Fruit fly (Drosophila melanogaster): ENCODE data around the gene Amt.
A peak's percentile ranks its signal among the peaks of the same experiment; 100 is the strongest.

Amt gene

DNA sequence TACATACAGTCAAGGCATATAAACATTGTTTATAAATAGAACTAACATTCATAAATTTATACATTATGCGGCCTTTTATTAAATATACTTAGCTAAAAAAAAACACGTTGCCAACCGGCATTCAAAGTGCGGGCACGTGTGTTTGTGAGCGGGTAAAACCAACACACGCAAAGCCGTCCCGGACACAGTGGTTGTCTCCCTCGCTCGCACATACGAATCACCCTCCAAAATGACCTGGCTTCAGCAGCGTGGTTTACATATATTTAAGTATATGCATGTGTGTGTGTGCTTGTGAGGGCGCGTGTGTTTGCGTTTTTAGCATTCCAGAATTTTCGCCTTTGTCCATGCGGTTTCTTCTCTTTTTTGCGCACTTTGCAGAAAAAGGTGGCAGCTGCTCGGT is 5.5 kb downstream of the Amt start:
- TF ChIP-seq svp (GFP tag), result peak; percentile 91
- TF ChIP-seq fkh (GFP tag; optimal IDR thresholded peaks at IDR 0.05), result peak; percentile 57
- peak; percentile 2 for TF ChIP-seq pdm3 (GFP tag; optimal IDR thresholded peaks at IDR 0.05)
- TF ChIP-seq Sox102F (GFP tag; optimal IDR thresholded peaks at IDR 0.05), result peak; percentile 33
- peak; percentile 38 for TF ChIP-seq esn (GFP tag; optimal IDR thresholded peaks at IDR 0.05)
- no peak for TF ChIP-seq CG10631 (GFP tag; optimal IDR thresholded peaks at IDR 0.05)
- TF ChIP-seq salr (GFP tag; optimal IDR thresholded peaks at IDR 0.05), result no peak
- peak; percentile 13 for TF ChIP-seq Smox (GFP tag; optimal IDR thresholded peaks at IDR 0.05)
- no peak for TF ChIP-seq CG8119 (GFP tag; IDR thresholded peaks at IDR 0.05)
- peak; percentile 50 for TF ChIP-seq vri (GFP tag; optimal IDR thresholded peaks at IDR 0.05)
- TF ChIP-seq CG1621 (tag; optimal IDR thresholded peaks at IDR 0.05), result peak; percentile 21
- TF ChIP-seq ss (GFP tag; optimal IDR thresholded peaks at IDR 0.05), result peak; percentile 31 to 41
- TF ChIP-seq topi (GFP tag; optimal IDR thresholded peaks at IDR 0.05), result peak; percentile 5
- peak; percentile 84 for TF ChIP-seq Sox14 (GFP tag; optimal IDR thresholded peaks at IDR 0.05)
- no peak for TF ChIP-seq fd85E (GFP tag; optimal IDR thresholded peaks at IDR 0.05)
- peak; percentile 4 for TF ChIP-seq CG16779 (tag; optimal IDR thresholded peaks at IDR 0.05)
- TF ChIP-seq Met (GFP tag; optimal IDR thresholded peaks at IDR 0.05), result peak; percentile 41
- TF ChIP-seq achi (GFP tag; optimal IDR thresholded peaks at IDR 0.05), result no peak
- no peak for TF ChIP-seq OdsH (GFP tag; optimal IDR thresholded peaks at IDR 0.05)
- peak; percentile 27 for TF ChIP-seq Eip75B (GFP tag; optimal IDR thresholded peaks at IDR 0.05)
- TF ChIP-seq CG15336 (GFP tag; IDR thresholded peaks at IDR 0.05), result peak; percentile 21; the same call in 1 of the 2 replicates
- no peak for TF ChIP-seq CG11762 (GFP tag; optimal IDR thresholded peaks at IDR 0.05; ENCODE audit: insufficient read depth)
- peak; percentile 14 for TF ChIP-seq CG3919 (GFP tag; optimal IDR thresholded peaks at IDR 0.05)
- TF ChIP-seq Eip93F (GFP tag; optimal IDR thresholded peaks at IDR 0.05), result peak; percentile 1
- peak; percentile 60 for TF ChIP-seq CG6163 (GFP tag; IDR thresholded peaks at IDR 0.05)
- TF ChIP-seq CG6808 (GFP tag; optimal IDR thresholded peaks at IDR 0.05), result no peak
- peak; percentile 73 for TF ChIP-seq Eip78C (GFP tag)

DNA sequence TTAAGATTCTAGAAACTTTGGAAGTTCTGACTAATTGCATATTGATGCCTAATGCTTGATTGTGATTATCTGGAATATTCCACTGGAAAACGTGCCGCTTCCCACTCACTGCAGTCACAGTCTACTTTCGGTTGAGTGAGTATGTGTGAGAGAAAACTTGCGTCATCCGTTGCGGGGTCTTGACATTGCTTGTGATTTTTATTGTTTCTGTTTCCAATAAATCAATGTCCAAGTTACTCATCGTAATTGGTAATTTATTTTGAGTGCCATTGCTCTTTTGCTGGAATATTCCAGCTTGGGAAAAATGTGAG is 5.9 kb downstream of the Amt start:
- TF ChIP-seq fd59A (GFP tag; optimal IDR thresholded peaks at IDR 0.05) (no peak), lz (GFP tag; optimal IDR thresholded peaks at IDR 0.05) (no peak), vri (GFP tag; optimal IDR thresholded peaks at IDR 0.05) (peak; percentile 41)

DNA sequence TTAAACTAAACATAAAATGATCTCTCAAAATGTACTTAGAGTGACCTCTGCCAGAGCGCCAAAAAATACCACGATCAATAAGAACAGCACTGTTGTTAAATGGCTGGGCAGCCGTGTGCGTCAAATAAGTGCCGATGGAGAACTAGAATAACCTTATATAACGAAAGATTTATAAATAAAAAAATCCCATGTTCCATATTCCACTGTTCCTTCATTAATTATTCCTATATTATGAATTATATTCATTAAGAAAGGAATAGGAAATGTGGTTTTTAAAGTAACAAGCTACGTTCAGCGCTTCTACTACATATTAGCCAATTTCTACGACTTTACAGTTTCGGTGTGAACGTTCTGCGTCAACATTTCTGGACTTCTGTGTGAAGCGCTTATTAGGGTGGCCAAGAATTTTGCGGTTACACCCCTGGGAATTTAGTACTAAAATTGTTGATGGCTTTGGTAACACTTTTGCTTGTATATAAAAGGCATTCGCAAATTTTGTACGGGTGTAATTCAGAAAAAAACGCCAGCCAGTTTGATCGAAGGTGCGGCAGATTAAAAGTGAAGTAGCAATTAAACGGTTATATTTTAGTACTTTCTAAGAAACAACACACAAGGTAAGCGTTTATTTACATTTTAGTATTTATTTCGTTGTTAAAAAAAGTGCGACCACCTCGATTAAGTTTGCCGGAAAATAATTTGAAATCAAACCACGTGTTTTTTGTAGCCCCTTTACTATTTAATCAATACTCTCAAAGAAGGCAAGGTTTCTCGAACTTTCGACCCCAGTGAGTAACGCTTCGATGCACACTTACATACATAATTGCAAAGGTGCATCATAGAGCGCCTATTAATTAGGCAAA is 6.5 kb downstream of the Amt start, which contains the start of the genes tefu and Hsc70-4:
TSS of gene tefu (minus strand) at position 51 of the 860 bp plus-strand sequence.
TSS of gene Hsc70-4 (plus strand) at position 502 of the 860 bp plus-strand sequence.
- TF ChIP-seq CG15336 (GFP tag; IDR thresholded peaks at IDR 0.05), result no peak
- no peak for TF ChIP-seq Met (GFP tag; optimal IDR thresholded peaks at IDR 0.05)
- TF ChIP-seq Smox (GFP tag; optimal IDR thresholded peaks at IDR 0.05), result no peak
- peak; percentile 33 for TF ChIP-seq dac (GFP tag; optimal IDR thresholded peaks at IDR 0.05)
- TF ChIP-seq CG6163 (GFP tag; IDR thresholded peaks at IDR 0.05), result peak; percentile 75; the same call in 2 of the 3 replicates
- TF ChIP-seq cyc (GFP tag; optimal IDR thresholded peaks at IDR 0.05), result peak; percentile 80
- peak; percentile 67 for TF ChIP-seq CG11294 (GFP tag; IDR thresholded peaks at IDR 0.05)
- peak; percentile 71 for TF ChIP-seq esn (GFP tag; optimal IDR thresholded peaks at IDR 0.05)
- TF ChIP-seq CG4318 (GFP tag; optimal IDR thresholded peaks at IDR 0.05), result peak; percentile 73
- peak; percentile 81 for TF ChIP-seq Sox15 (GFP tag; optimal IDR thresholded peaks at IDR 0.05)
- peak; percentile 85 for TF ChIP-seq CG3032 (tag; optimal IDR thresholded peaks at IDR 0.05)
- TF ChIP-seq salr (GFP tag; optimal IDR thresholded peaks at IDR 0.05), result peak in 1 of 2 experiments; percentile 60
- TF ChIP-seq Eip75B (GFP tag; optimal IDR thresholded peaks at IDR 0.05), result no peak
- peak; percentile 6 for TF ChIP-seq CG16779 (tag; optimal IDR thresholded peaks at IDR 0.05)
- peak; percentile 87 for TF ChIP-seq CG31627 (GFP tag; optimal IDR thresholded peaks at IDR 0.05)
- no peak for TF ChIP-seq Sox102F (GFP tag; optimal IDR thresholded peaks at IDR 0.05)
- TF ChIP-seq CG9139 (GFP tag; optimal IDR thresholded peaks at IDR 0.05), result no peak
- TF ChIP-seq CG6854 (GFP tag; optimal IDR thresholded peaks at IDR 0.05), result peak; percentile 26
- no peak for TF ChIP-seq CG1621 (tag; optimal IDR thresholded peaks at IDR 0.05)
- TF ChIP-seq achi (GFP tag; optimal IDR thresholded peaks at IDR 0.05), result no peak
- peak; percentile 88 for TF ChIP-seq Hr39 (GFP tag; optimal IDR thresholded peaks at IDR 0.05)
- TF ChIP-seq Hr4 (GFP tag; optimal IDR thresholded peaks at IDR 0.05), result peak; percentile 76
- TF ChIP-seq CG7368 (GFP tag; optimal IDR thresholded peaks at IDR 0.05), result no peak
- no peak for TF ChIP-seq ss (GFP tag; optimal IDR thresholded peaks at IDR 0.05)
- TF ChIP-seq CG8119 (GFP tag; IDR thresholded peaks at IDR 0.05), result peak; percentile 53
- peak; percentile 31 for TF ChIP-seq CG11762 (GFP tag; optimal IDR thresholded peaks at IDR 0.05; ENCODE audit: insufficient read depth)
- TF ChIP-seq fd85E (GFP tag; optimal IDR thresholded peaks at IDR 0.05), result no peak
- TF ChIP-seq CG32006 (GFP tag; optimal IDR thresholded peaks at IDR 0.05), result no peak
- TF ChIP-seq CG10631 (GFP tag; optimal IDR thresholded peaks at IDR 0.05), result peak; percentile 82
- peak; percentile 71 for TF ChIP-seq svp (GFP tag)
- no peak for TF ChIP-seq pdm3 (GFP tag; optimal IDR thresholded peaks at IDR 0.05)
- no peak for TF ChIP-seq OdsH (GFP tag; optimal IDR thresholded peaks at IDR 0.05)
- TF ChIP-seq Lpt (GFP tag; optimal IDR thresholded peaks at IDR 0.05), result no peak
- TF ChIP-seq net (GFP tag; optimal IDR thresholded peaks at IDR 0.05), result no peak
- TF ChIP-seq Eip93F (GFP tag; optimal IDR thresholded peaks at IDR 0.05), result peak; percentile 66

All from whole organism, prepupa.